Fruit fly (Drosophila melanogaster): ENCODE measurements around the gene CG18476.

- TF ChIP-seq CG7045 (GFP tag; optimal IDR thresholded peaks at IDR 0.05) = no peak
- peak; percentile 88 to 99 for TF ChIP-seq cnc (optimal IDR thresholded peaks at IDR 0.05)
- TF ChIP-seq Clk (GFP tag; optimal IDR thresholded peaks at IDR 0.05) = no peak
- peak; percentile 33 for TF ChIP-seq kay (GFP tag; ENCODE audit: borderline replicate concordance)
- TF ChIP-seq CG11617 (GFP tag; optimal IDR thresholded peaks at IDR 0.05) = no peak
- no peak for TF ChIP-seq bab1 (GFP tag; optimal IDR thresholded peaks at IDR 0.05)
- TF ChIP-seq ovo (GFP tag; optimal IDR thresholded peaks at IDR 0.05) = no peak
- peak; percentile 65 for TF ChIP-seq Mnt (GFP tag; optimal IDR thresholded peaks at IDR 0.05)
- TF ChIP-seq Crg-1 (GFP tag; optimal IDR thresholded peaks at IDR 0.05) = no peak
These were observed 12.0 kb upstream of the CG18476 start, which contains the start of gene CG6908 for dm6 chr3R:11689900-11690299.

Data from whole organism, adult.